Worm (Caenorhabditis elegans) whole organism, L3 larva: Measurements from ENCODE around the gene srh-80.

Source experiments
- R02D3.7 ChIP-seq: fragments of 150-350 bp; optimal IDR thresholded peaks from 2 replicates; lab custom pipeline; 2014; ENCODE audit warnings: missing biosample characterization, missing genetic modification characterization
- daf-12 ChIP-seq: fragments of 150-350 bp; optimal IDR thresholded peaks from 2 replicates; lab custom pipeline; 2014; ENCODE audit warnings: missing biosample characterization, missing genetic modification reagents, missing genetic modification characterization
- elt-1 ChIP-seq: fragments of 150-350 bp; optimal IDR thresholded peaks from 2 replicates; lab custom pipeline; 2014; ENCODE audit warnings: missing biosample characterization, missing genetic modification characterization
- elt-2 ChIP-seq: sonication (generic microtip); optimal IDR thresholded peaks from 2 replicates; lab custom pipeline; 2016; ENCODE audit warnings: missing genetic modification reagents, mild to moderate bottlenecking, missing genetic modification characterization, missing compliant biosample characterization
- fkh-10 ChIP-seq: sonication (generic microtip); optimal IDR thresholded peaks from 2 replicates; lab custom pipeline; 2017; ENCODE audit warnings: missing biosample characterization, missing genetic modification reagents, missing genetic modification characterization
- fos-1 ChIP-seq: fragments of 150-350 bp; optimal IDR thresholded peaks from 2 replicates; lab custom pipeline; 2014; ENCODE audit warnings: missing biosample characterization, missing genetic modification characterization
- nhr-67 ChIP-seq: fragments of 150-350 bp; optimal IDR thresholded peaks from 2 replicates; lab custom pipeline; 2014; ENCODE audit warnings: missing biosample characterization, missing genetic modification characterization
- nhr-76 ChIP-seq: fragments of 150-350 bp; sonication (generic microtip); optimal IDR thresholded peaks from 5 replicates; lab custom pipeline; 2014; ENCODE audit warnings: missing biosample characterization, missing genetic modification characterization
- unc-62 ChIP-seq: fragments of 150-350 bp; sonication (generic microtip); optimal IDR thresholded peaks from 4 replicates; lab custom pipeline; 2014; ENCODE audit warnings: missing biosample characterization, missing genetic modification reagents, missing genetic modification characterization

srh-80 gene

DNA sequence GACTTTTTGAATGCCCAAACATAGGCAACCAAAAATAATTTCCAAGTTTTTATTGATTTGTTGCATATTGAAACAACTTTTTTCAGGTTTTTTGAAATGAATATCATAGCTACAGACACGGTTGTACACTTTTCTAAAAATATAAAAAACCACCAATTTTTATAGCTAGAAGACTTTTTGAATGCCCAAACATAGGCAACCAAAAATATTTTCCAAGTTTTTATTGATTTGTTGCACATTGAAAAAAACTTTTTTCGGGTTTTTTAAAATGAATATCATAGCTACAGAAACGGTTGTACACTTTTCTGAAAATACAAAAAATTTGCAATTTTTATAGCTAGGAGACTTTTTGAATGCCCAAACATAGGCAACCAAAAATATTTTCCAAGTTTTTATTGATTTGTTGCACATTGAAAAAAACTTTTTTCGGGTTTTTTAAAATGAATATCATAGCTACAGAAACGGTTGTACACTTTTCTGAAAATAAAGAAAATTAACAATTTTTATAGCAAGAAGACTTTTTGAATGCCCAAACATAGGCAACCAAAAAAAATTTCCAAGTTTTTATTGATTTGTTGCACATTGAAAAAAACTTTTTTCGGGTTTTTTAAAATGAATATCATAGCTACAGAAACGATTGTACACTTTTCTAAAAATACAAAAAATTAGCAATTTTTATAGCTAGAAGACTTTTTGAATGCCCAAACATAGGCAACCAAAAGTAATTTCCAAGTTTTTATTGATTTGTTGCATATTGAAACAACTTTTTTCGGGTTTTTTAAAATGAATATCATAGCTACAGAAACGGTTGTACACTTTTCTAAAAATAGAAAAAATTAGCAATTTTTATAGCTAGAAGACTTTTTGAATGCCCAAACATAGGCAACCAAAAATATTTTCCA is 45.6 kb downstream of the srh-80 start:
- TF ChIP-seq nhr-67 (tag; lab: Kevin White, UChicago) (peak; percentile 8), nhr-76 (tag; lab: Kevin White, UChicago) (peak; percentile 32), daf-12 (tag; lab: Kevin White, UChicago) (peak; percentile 20), fos-1 (peak; percentile 8), fkh-10 (GFP tag; lab: Kevin White, UChicago) (peak; percentile 86)

DNA sequence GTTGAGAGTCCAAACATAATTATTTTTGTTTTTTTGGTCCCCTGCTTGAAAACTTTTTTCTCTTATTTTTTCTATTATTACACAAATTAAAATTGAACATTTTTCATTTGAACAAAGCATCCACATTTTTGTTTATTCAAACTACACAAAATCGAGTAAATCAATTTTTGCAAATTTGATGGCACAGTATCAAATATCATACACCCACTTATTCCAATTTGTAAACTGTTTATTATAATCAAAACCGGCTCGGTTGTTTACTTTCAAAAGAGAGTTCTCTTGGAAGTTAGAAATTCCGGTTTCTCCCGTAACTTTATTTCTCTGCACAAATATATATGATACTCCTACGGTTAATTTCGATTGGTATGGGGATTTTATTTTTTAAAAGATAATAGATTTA is 48.3 kb downstream of the srh-80 start, which contains the start of gene lgc-26:
lgc-26 (plus strand) TSS at position 301 of the 400 bp plus-strand sequence.
- TF ChIP-seq elt-2 (tag; lab: Kevin White, UChicago) (no peak), elt-1 (tag; lab: Kevin White, UChicago) (no peak), R02D3.7 (tag; lab: Kevin White, UChicago) (no peak), unc-62 (no peak)
